Worm (Caenorhabditis elegans): ENCODE data around the gene lpr-2.

ce11 chrIV:11833456-11833855 lies 54.4 kb downstream of the lpr-2 start, which contains the start of gene M117.4:
- TF ChIP-seq tlp-1 (tag; optimal IDR thresholded peaks at IDR 0.05) (no peak), elt-3 (tag; optimal IDR thresholded peaks at IDR 0.05) (no peak)
